Worm (Caenorhabditis elegans) whole organism, L4/young adult: Measurements from ENCODE around the gene str-82.

Experiments used
- W03F9.2 ChIP-seq: fragments of 150-350 bp; optimal IDR thresholded peaks from 2 replicates; lab custom pipeline; 2014; ENCODE audit warnings: missing biosample characterization, missing genetic modification characterization
- dao-5 ChIP-seq: sonication (generic microtip); optimal IDR thresholded peaks from 2 replicates; lab custom pipeline; 2016; ENCODE audit warnings: missing genotype, missing genetic modification characterization, moderate library complexity, missing compliant biosample characterization
- him-1 ChIP-seq: sonication (generic microtip); optimal IDR thresholded peaks from 2 replicates; lab custom pipeline; 2016; ENCODE audit warnings: missing genotype, missing genetic modification reagents, missing genetic modification characterization, missing compliant biosample characterization

DNA sequence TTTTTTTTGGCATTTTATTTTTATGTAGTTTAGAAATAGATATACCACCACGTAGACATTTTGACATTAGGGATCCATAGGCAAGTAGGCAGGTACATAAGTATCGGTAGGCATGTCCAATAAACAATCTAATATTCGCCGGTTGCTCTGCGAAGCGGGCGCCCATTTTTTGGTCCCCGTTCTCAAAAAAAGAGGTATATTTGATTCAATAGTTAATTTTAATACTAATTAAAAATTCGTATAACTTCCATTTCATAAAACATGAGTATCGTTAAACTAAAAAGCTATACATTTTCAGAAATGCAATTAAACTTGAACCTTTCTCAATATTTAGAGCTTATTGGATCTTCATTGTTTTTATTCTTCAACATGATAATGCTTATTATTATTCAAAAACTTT is 2.5 kb downstream of the str-82 start, which contains the start of gene str-83:
- TF ChIP-seq him-1 (tag; lab: Kevin White, UChicago), result no peak
- no peak for TF ChIP-seq dao-5 (tag; lab: Kevin White, UChicago)
- TF ChIP-seq W03F9.2, result no peak
